Worm (Caenorhabditis elegans) whole organism, L2 larva: ENCODE measurements around the gene srxa-7.

Source experiments
- F13H6.1 ChIP-seq: sonication (generic microtip); optimal IDR thresholded peaks from 2 replicates; lab custom pipeline; 2016; ENCODE audit warnings: missing genetic modification characterization, missing compliant biosample characterization
- R02D3.7 ChIP-seq: fragments of 150-350 bp; optimal IDR thresholded peaks from 2 replicates; lab custom pipeline; 2014; ENCODE audit warnings: missing biosample characterization, missing genetic modification characterization
- Y55F3AM.14 ChIP-seq: fragments of 200-800 bp; sonication (Bioruptor generic); optimal IDR thresholded peaks from 2 replicates; lab custom pipeline; 2018; ENCODE audit warnings: mild to moderate bottlenecking, missing genetic modification characterization, missing compliant biosample characterization
- ZK546.5 ChIP-seq: sonication (generic microtip); optimal IDR thresholded peaks from 2 replicates; lab custom pipeline; 2017; ENCODE audit warnings: missing biosample characterization, missing genetic modification characterization
- aly-2 ChIP-seq: fragments of 150-350 bp; optimal IDR thresholded peaks from 2 replicates; lab custom pipeline; 2014; ENCODE audit warnings: missing biosample characterization, missing genetic modification characterization
- ama-1 ChIP-seq: fragments of 150-350 bp; optimal IDR thresholded peaks from 2 replicates; lab custom pipeline; 2018; ENCODE audit warnings: inconsistent platforms
- ceh-16 ChIP-seq: fragments of 150-350 bp; optimal IDR thresholded peaks from 2 replicates; lab custom pipeline; 2014; ENCODE audit warnings: missing biosample characterization, missing genetic modification characterization
- ceh-82 ChIP-seq: fragments of 150-350 bp; optimal IDR thresholded peaks from 2 replicates; lab custom pipeline; 2014; ENCODE audit warnings: missing biosample characterization, missing genetic modification characterization
- dmd-4 ChIP-seq: sonication (generic microtip); optimal IDR thresholded peaks from 2 replicates; lab custom pipeline; 2017; ENCODE audit warnings: missing biosample characterization, missing genetic modification characterization
- egl-27 ChIP-seq: sonication (generic microtip); optimal IDR thresholded peaks from 3 replicates; lab custom pipeline; 2017; ENCODE audit warnings: missing biosample characterization, missing genetic modification reagents, missing genetic modification characterization
- elt-3 ChIP-seq: sonication (generic microtip); optimal IDR thresholded peaks from 2 replicates; lab custom pipeline; 2017; ENCODE audit warnings: missing biosample characterization, missing genetic modification characterization
- fos-1 ChIP-seq: fragments of 150-350 bp; optimal IDR thresholded peaks from 2 replicates; lab custom pipeline; 2014; ENCODE audit warnings: missing biosample characterization, missing genetic modification characterization
- gmeb-1 ChIP-seq: fragments of 150-350 bp; optimal IDR thresholded peaks from 2 replicates; lab custom pipeline; 2014; ENCODE audit warnings: missing biosample characterization, missing genetic modification characterization
- lin-13 ChIP-seq: fragments of 150-350 bp; optimal IDR thresholded peaks from 2 replicates; lab custom pipeline; 2014; ENCODE audit warnings: missing biosample characterization, missing genetic modification reagents, missing genetic modification characterization
- lsy-2 ChIP-seq, 2 experiments: fragments of 150-350 bp in 1 of 2; sonication (generic microtip) in 1 of 2; optimal IDR thresholded peaks; 2 replicates each; lab custom pipeline; 2014 to 2017; ENCODE audit warnings: missing biosample characterization in 2 of 2, missing genetic modification characterization in 2 of 2
- mab-5 ChIP-seq: fragments of 150-350 bp; optimal IDR thresholded peaks from 2 replicates; lab custom pipeline; 2014; ENCODE audit warnings: missing biosample characterization, missing genetic modification characterization
- nhr-10 ChIP-seq: sonication (generic microtip); optimal IDR thresholded peaks from 2 replicates; lab custom pipeline; 2017; ENCODE audit warnings: missing biosample characterization, missing genetic modification characterization
- nhr-129 ChIP-seq: fragments of 150-350 bp; optimal IDR thresholded peaks from 2 replicates; lab custom pipeline; 2014; ENCODE audit warnings: missing biosample characterization, missing genetic modification characterization
- nhr-21 ChIP-seq: fragments of 150-350 bp; optimal IDR thresholded peaks from 2 replicates; lab custom pipeline; 2014; ENCODE audit warnings: missing biosample characterization, missing genetic modification characterization
- nhr-237 ChIP-seq: fragments of 150-350 bp; optimal IDR thresholded peaks from 2 replicates; lab custom pipeline; 2014; ENCODE audit warnings: missing biosample characterization, missing genetic modification characterization
- nhr-77 ChIP-seq: fragments of 150-350 bp; optimal IDR thresholded peaks from 2 replicates; lab custom pipeline; 2014; ENCODE audit warnings: missing biosample characterization, missing genetic modification characterization
- sem-4 ChIP-seq: fragments of 150-350 bp; optimal IDR thresholded peaks from 2 replicates; lab custom pipeline; 2014; ENCODE audit warnings: missing biosample characterization, missing genetic modification reagents, missing genetic modification characterization
- skn-1 ChIP-seq: sonication (generic microtip); optimal IDR thresholded peaks from 2 replicates; lab custom pipeline; 2017; ENCODE audit warnings: missing biosample characterization, missing genetic modification characterization
- sma-3 ChIP-seq: sonication (generic microtip); optimal IDR thresholded peaks from 2 replicates; lab custom pipeline; 2016; ENCODE audit warnings: missing genetic modification reagents, missing genetic modification characterization, missing compliant biosample characterization
- sma-9 ChIP-seq, 2 experiments: fragments of 150-350 bp in 1 of 2; sonication (generic microtip) in 1 of 2; optimal IDR thresholded peaks; 2 replicates each; lab custom pipeline; 2014 to 2016; ENCODE audit warnings: missing genetic modification characterization in 2 of 2, mild to moderate bottlenecking in 1 of 2, missing biosample characterization in 1 of 2, missing compliant biosample characterization in 1 of 2, missing genetic modification reagents in 1 of 2, moderate library complexity in 1 of 2
- unc-55 ChIP-seq: fragments of 150-350 bp; sonication (generic microtip); optimal IDR thresholded peaks from 3 replicates; lab custom pipeline; 2014; ENCODE audit warnings: missing biosample characterization, missing genetic modification reagents, missing genetic modification characterization
- unc-62 ChIP-seq: fragments of 150-350 bp; optimal IDR thresholded peaks from 2 replicates; lab custom pipeline; 2014; ENCODE audit warnings: missing biosample characterization, missing genetic modification reagents, missing genetic modification characterization
- ztf-1 ChIP-seq: fragments of 200-800 bp; sonication (Bioruptor generic); conservative IDR thresholded peaks from 2 replicates; pipeline ENCODE4 v1.3.6; 2022; ENCODE audit warnings: missing genetic modification characterization, missing compliant biosample characterization
- ztf-11 ChIP-seq: sonication (generic microtip); optimal IDR thresholded peaks from 2 replicates; lab custom pipeline; 2017; ENCODE audit warnings: missing biosample characterization, missing genetic modification characterization

The srxa-7 gene

ce11 chrV:16292409-16292808, 14.9 kb upstream of the srxa-7 start, which contains the start of gene oac-5:
Gene oac-5 (plus strand): TSS chrV:16292709.
- TF ChIP-seq ceh-16, result no peak
- TF ChIP-seq unc-55, result no peak
- no peak for TF ChIP-seq nhr-237 (tag; lab: Kevin White, UChicago)
- no peak for TF ChIP-seq lsy-2 (tag; optimal IDR thresholded peaks at IDR 0.05; lab: Kevin White, UChicago)
- TF ChIP-seq R02D3.7 (tag; lab: Kevin White, UChicago), result no peak
- no peak for TF ChIP-seq ztf-1
- TF ChIP-seq nhr-129, result no peak
- no peak for TF ChIP-seq dmd-4 (tag; lab: Kevin White, UChicago)
- no peak for TF ChIP-seq egl-27 (tag; lab: Kevin White, UChicago)
- no peak for TF ChIP-seq F13H6.1
- no peak for TF ChIP-seq ZK546.5 (tag; lab: Kevin White, UChicago)
- TF ChIP-seq unc-62 (GFP tag; lab: Kevin White, UChicago), result no peak
- no peak for TF ChIP-seq sma-9 (GFP tag; optimal IDR thresholded peaks at IDR 0.05; lab: Kevin White, UChicago)
- TF ChIP-seq sma-9 (tag; optimal IDR thresholded peaks at IDR 0.05; lab: Kevin White, UChicago), result no peak
- TF ChIP-seq aly-2 (tag; lab: Kevin White, UChicago), result no peak
- TF ChIP-seq ztf-11, result no peak
- TF ChIP-seq sma-3 (GFP tag; lab: Kevin White, UChicago), result no peak
- no peak for TF ChIP-seq Y55F3AM.14
- no peak for TF ChIP-seq ama-1
- no peak for TF ChIP-seq skn-1 (tag; lab: Kevin White, UChicago)
- no peak for TF ChIP-seq mab-5 (tag; lab: Kevin White, UChicago)
- TF ChIP-seq, all 48 proteins: peak for 0

- TF ChIP-seq nhr-77 (tag; lab: Kevin White, UChicago) (no peak), nhr-21 (no peak)
These were observed 10.3 kb upstream of the srxa-7 start, which contains the start of gene srbc-83 for ce11 chrV:16297070-16297469. Gene srbc-83 (plus strand): TSS chrV:16297370.

ce11 chrV:16298669-16299068, 8.7 kb upstream of the srxa-7 start, which contains the start of gene srbc-84:
Gene srbc-84 (plus strand): TSS chrV:16298969.
- no peak for TF ChIP-seq lin-13 (GFP tag; lab: Kevin White, UChicago)
- TF ChIP-seq, all 48 proteins: peak for 0

- TF ChIP-seq dmd-4 (tag; lab: Kevin White, UChicago) (no peak), ceh-82 (tag; lab: Kevin White, UChicago) (no peak)
These were observed 7.5 kb upstream of the srxa-7 start for ce11 chrV:16299834-16300233.

ce11 chrV:16300276-16300675, 7.1 kb upstream of the srxa-7 start, which contains the start of gene srbc-82:
Gene srbc-82 (plus strand): TSS chrV:16300576.
- TF ChIP-seq nhr-10 (no peak), egl-27 (tag; lab: Kevin White, UChicago) (no peak), gmeb-1 (tag; lab: Kevin White, UChicago) (no peak), R02D3.7 (tag; lab: Kevin White, UChicago) (no peak), lsy-2 (tag; optimal IDR thresholded peaks at IDR 0.05; lab: Kevin White, UChicago) (no peak)
- TF ChIP-seq, all 48 proteins: peak for 0

- TF ChIP-seq fos-1 (tag; lab: Kevin White, UChicago), result peak; percentile 71
- TF ChIP-seq dmd-4 (tag; lab: Kevin White, UChicago), result no peak
These were observed 4.9 kb upstream of the srxa-7 start, which contains the start of the genes C31A11.13 and oac-6 for ce11 chrV:16302439-16302838. Gene C31A11.13 (minus strand): TSS chrV:16302551. Gene oac-6 (plus strand): TSS chrV:16302717.

- TF ChIP-seq gmeb-1 (tag; lab: Kevin White, UChicago) (no peak), ama-1 (no peak), aly-2 (tag; lab: Kevin White, UChicago) (no peak), dmd-4 (tag; lab: Kevin White, UChicago) (no peak), egl-27 (tag; lab: Kevin White, UChicago) (no peak), sma-9 (GFP tag; optimal IDR thresholded peaks at IDR 0.05; lab: Kevin White, UChicago) (no peak), sma-9 (tag; optimal IDR thresholded peaks at IDR 0.05; lab: Kevin White, UChicago) (no peak), ceh-82 (tag; lab: Kevin White, UChicago) (no peak), sem-4 (no peak), elt-3 (tag; lab: Kevin White, UChicago) (no peak)
These were observed 990 bp downstream of the srxa-7 start for ce11 chrV:16308343-16308742.
